Worm (Caenorhabditis elegans): ENCODE data around the gene F08F8.11.

Gene F08F8.11

DNA sequence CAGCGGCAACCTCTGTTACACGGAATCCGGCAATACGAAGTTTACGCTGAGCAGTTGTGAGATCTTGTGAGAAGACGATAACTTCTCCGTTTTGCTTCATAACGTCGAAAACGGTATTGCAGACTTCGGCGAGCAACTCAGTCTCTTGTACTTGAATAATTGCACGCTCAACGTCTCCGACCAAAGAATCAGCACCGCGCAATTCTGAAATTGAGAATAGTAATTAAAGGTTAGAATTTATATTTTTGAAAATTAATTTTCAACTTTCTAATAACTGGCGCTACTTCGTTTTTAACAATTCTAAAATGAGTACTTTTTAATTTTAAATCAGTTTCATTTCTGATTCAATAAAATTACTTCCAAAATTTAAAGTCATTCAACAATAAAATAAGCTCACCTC, 12.8 kb downstream of the F08F8.11 start:
- TF ChIP-seq sox-4 (tag; optimal IDR thresholded peaks at IDR 0.05) (no peak), hlh-6 (tag; optimal IDR thresholded peaks at IDR 0.05) (no peak), unc-86 (tag; optimal IDR thresholded peaks at IDR 0.05) (no peak), fkh-10 (GFP tag; optimal IDR thresholded peaks at IDR 0.05) (no peak), hlh-15 (tag; optimal IDR thresholded peaks at IDR 0.05) (no peak), pha-2 (tag; optimal IDR thresholded peaks at IDR 0.05) (no peak), Y22D7AL.16 (tag; optimal IDR thresholded peaks at IDR 0.05) (no peak), sox-2 (GFP tag; IDR thresholded peaks at IDR 0.05) (no peak), ceh-24 (tag; optimal IDR thresholded peaks at IDR 0.05) (no peak), odd-2 (tag; optimal IDR thresholded peaks at IDR 0.05) (no peak), eyg-1 (tag; optimal IDR thresholded peaks at IDR 0.05) (no peak), ceh-6 (GFP tag; optimal IDR thresholded peaks at IDR 0.05) (no peak), ceh-9 (tag; optimal IDR thresholded peaks at IDR 0.05) (no peak), ceh-34 (tag; optimal IDR thresholded peaks at IDR 0.05) (no peak), unc-55 (GFP tag; optimal IDR thresholded peaks at IDR 0.05) (no peak), ztf-16 (tag; optimal IDR thresholded peaks at IDR 0.05) (no peak), gmeb-2 (tag; optimal IDR thresholded peaks at IDR 0.05) (no peak), hlh-30 (tag; optimal IDR thresholded peaks at IDR 0.05; ENCODE audit: insufficient read depth) (no peak), elt-2 (tag; optimal IDR thresholded peaks at IDR 0.05) (no peak)

DNA sequence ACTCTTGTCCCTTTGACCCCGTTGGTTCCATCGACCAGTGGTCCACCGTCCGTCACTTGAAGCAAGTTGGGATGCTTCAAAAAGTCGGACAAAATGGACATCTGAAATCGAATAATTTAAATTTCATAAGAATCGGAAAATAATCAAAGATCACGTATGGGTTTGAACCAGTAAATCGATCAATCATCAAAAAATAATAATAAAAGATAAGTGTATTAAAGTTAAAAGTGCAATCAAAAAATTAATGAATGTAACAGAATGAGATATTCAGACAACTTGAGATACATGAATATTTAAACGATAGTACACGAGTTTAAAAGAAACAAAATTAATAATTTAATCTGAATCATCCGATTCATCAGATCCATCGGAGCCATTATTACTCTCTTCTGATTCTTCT, 13.2 kb downstream of the F08F8.11 start, which contains the start of gene T20B12.7:
T20B12.7 (minus strand) TSS at position 101 of the 400 bp plus-strand sequence.
- TF ChIP-seq ceh-45 (GFP tag; IDR thresholded peaks at IDR 0.05) (no peak), fax-1 (tag; optimal IDR thresholded peaks at IDR 0.05) (no peak), ceh-19 (GFP tag; optimal IDR thresholded peaks at IDR 0.05) (no peak), che-1 (tag; optimal IDR thresholded peaks at IDR 0.05) (no peak), hlh-8 (tag; optimal IDR thresholded peaks at IDR 0.05) (no peak), pha-2 (tag; optimal IDR thresholded peaks at IDR 0.05) (no peak), ceh-22 (tag; optimal IDR thresholded peaks at IDR 0.05) (no peak), nfya-1 (tag; optimal IDR thresholded peaks at IDR 0.05) (no peak), ref-2 (tag; optimal IDR thresholded peaks at IDR 0.05) (no peak), hlh-13 (GFP tag; optimal IDR thresholded peaks at IDR 0.05) (no peak), ceh-34 (tag; optimal IDR thresholded peaks at IDR 0.05) (no peak), ceh-2 (tag; optimal IDR thresholded peaks at IDR 0.05) (no peak), pqm-1 (tag; optimal IDR thresholded peaks at IDR 0.05) (no peak)

DNA sequence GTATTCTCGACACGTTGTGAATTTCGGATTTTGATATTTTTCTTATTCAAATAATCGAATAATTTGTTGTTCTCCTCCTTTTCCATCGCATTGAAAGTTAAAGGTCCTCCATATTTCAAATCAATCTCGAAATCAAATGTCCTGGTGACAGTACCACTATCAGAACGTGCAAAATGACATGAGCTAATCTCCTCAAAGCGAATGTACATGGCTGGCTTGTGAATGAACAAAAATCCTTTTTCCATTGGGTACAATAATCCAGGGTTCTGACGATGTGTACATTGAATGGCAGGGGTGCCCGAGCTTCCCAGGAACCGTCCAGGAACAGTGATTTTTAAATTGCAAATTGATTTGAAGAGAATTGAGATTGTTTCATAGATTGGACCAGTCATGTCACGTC, 14.4 kb downstream of the F08F8.11 start:
- no peak for TF ChIP-seq nfya-1 (tag; optimal IDR thresholded peaks at IDR 0.05)
- no peak for TF ChIP-seq ceh-45 (GFP tag; IDR thresholded peaks at IDR 0.05)
- no peak for TF ChIP-seq ref-2 (tag; optimal IDR thresholded peaks at IDR 0.05)
- no peak for TF ChIP-seq pros-1 (tag; optimal IDR thresholded peaks at IDR 0.05)
- no peak for TF ChIP-seq dve-1 (tag; optimal IDR thresholded peaks at IDR 0.05)
- no peak for TF ChIP-seq unc-86 (tag; optimal IDR thresholded peaks at IDR 0.05)
- no peak for TF ChIP-seq eyg-1 (tag; optimal IDR thresholded peaks at IDR 0.05)
- no peak for TF ChIP-seq hlh-15 (tag; optimal IDR thresholded peaks at IDR 0.05)

DNA sequence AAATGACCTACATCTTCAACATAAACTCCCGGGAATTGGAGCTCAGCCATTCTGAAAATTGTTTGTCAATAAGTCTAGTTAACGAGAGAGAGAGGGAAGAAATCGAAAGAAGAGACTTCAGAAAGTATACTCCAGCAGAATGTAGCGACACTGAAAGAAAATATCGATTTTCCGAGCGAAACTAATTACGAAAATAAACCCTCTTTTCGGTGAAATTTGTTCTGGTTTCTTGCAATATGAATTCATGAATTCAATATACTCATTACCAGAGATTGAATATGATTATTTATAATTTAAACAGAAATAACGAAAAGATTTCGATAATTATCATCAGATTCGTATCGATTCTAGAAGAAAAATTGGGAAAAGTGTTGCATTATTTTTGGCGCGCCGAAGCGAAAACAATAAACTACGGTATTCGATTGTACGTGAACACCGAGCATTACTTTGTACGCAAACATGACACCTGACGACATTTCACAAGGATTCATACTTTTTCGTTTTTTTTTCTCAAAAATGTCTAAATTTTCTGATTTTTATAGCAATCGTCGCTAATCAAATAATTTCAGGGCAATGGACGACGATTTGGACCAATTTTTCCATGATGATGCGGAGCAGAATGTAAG, 16.0 kb downstream of the F08F8.11 start, which contains the start of the genes hmg-4 and T20B12.3:
hmg-4 (minus strand) TSS at position 51 of the 626 bp plus-strand sequence.
T20B12.3 (plus strand) TSS at position 570 of the 626 bp plus-strand sequence.
- no peak for TF ChIP-seq fkh-6 (tag; optimal IDR thresholded peaks at IDR 0.05)
- peak; percentile 16 for TF ChIP-seq unc-42 (tag; optimal IDR thresholded peaks at IDR 0.05)
- peak; percentile 44 for TF ChIP-seq nfya-1 (tag; optimal IDR thresholded peaks at IDR 0.05)
- peak; percentile 38 for TF ChIP-seq ceh-31 (tag; optimal IDR thresholded peaks at IDR 0.05)
